1 fruit fly cellular context compared by ENCODE assay signal in genomic region chr3R:4713775-4714360, dm6.
TF ChIP-seq lines count a peak whose summit lies in the region.

TSS of gene eIF3f1 (minus strand) at chr3R:4714182.

TF ChIP-seq in whole organism, embryonic, 481 proteins besides CTCF, POLR2A, EP300 and RAD21 (continued from another document and continues in another):
- TF ChIP-seq CG18262 (tag; optimal IDR thresholded peaks at IDR 0.05; lab: Kevin White, UChicago) = peak; percentile 12
- no peak for TF ChIP-seq CG15073 (GFP tag; optimal IDR thresholded peaks at IDR 0.05; lab: Kevin White, UChicago)
- peak; percentile 15 for TF ChIP-seq maf-S (GFP tag; optimal IDR thresholded peaks at IDR 0.05; lab: Kevin White, UChicago)
- TF ChIP-seq CG2678 (tag; optimal IDR thresholded peaks at IDR 0.05; lab: Kevin White, UChicago) = no peak
- TF ChIP-seq Mrtf (GFP tag; IDR thresholded peaks at IDR 0.05; lab: Robert Waterston, UW) = no peak
- TF ChIP-seq Max (GFP tag; optimal IDR thresholded peaks at IDR 0.05; lab: Kevin White, UChicago) = peak; percentile 63
- TF ChIP-seq CG3847 (GFP tag; IDR thresholded peaks at IDR 0.05; lab: Robert Waterston, UW) = peak; percentile 57
- TF ChIP-seq lola (GFP tag; optimal IDR thresholded peaks at IDR 0.05; lab: Kevin White, UChicago) = no peak
- TF ChIP-seq CG15696 (tag; optimal IDR thresholded peaks at IDR 0.05; lab: Kevin White, UChicago) = no peak
- no peak for TF ChIP-seq CG9727 (GFP tag; optimal IDR thresholded peaks at IDR 0.05; lab: Kevin White, UChicago)
- TF ChIP-seq D19A (tag; optimal IDR thresholded peaks at IDR 0.05; lab: Kevin White, UChicago) = no peak
- TF ChIP-seq CG17385 (GFP tag; optimal IDR thresholded peaks at IDR 0.05; lab: Kevin White, UChicago) = no peak
- TF ChIP-seq CG12155 (GFP tag; optimal IDR thresholded peaks at IDR 0.05; lab: Kevin White, UChicago) = no peak
- TF ChIP-seq CG3065 (GFP tag; optimal IDR thresholded peaks at IDR 0.05; lab: Kevin White, UChicago) = no peak
- TF ChIP-seq nmo (GFP tag; optimal IDR thresholded peaks at IDR 0.05; lab: Kevin White, UChicago) = peak; percentile 29
- no peak for TF ChIP-seq Deaf1 (tag; optimal IDR thresholded peaks at IDR 0.05; lab: Kevin White, UChicago)
- peak; percentile 42 for TF ChIP-seq phol (tag; optimal IDR thresholded peaks at IDR 0.05; lab: Kevin White, UChicago)
- TF ChIP-seq chn (GFP tag; optimal IDR thresholded peaks at IDR 0.05; lab: Kevin White, UChicago) = no peak
- no peak for TF ChIP-seq CG11398 (GFP tag; optimal IDR thresholded peaks at IDR 0.05; lab: Kevin White, UChicago)
- no peak for TF ChIP-seq wor (GFP tag; IDR thresholded peaks at IDR 0.05; lab: Robert Waterston, UW)
- no peak for TF ChIP-seq CG13123 (GFP tag; optimal IDR thresholded peaks at IDR 0.05; lab: Kevin White, UChicago)
- TF ChIP-seq grn (GFP tag; optimal IDR thresholded peaks at IDR 0.05; lab: Kevin White, UChicago) = no peak
- no peak for TF ChIP-seq jigr1 (GFP tag; IDR thresholded peaks at IDR 0.05; lab: Robert Waterston, UW)
- peak; percentile 98 for TF ChIP-seq CG14860 (GFP tag; IDR thresholded peaks at IDR 0.05; lab: Robert Waterston, UW; ENCODE audit: partially characterized antibody)
- TF ChIP-seq wdn (GFP tag; IDR thresholded peaks at IDR 0.05; lab: Robert Waterston, UW) = no peak
- TF ChIP-seq vfl (GFP tag; optimal IDR thresholded peaks at IDR 0.05; lab: Kevin White, UChicago) = no peak
- peak; percentile 98 for TF ChIP-seq nerfin-2 (GFP tag; IDR thresholded peaks at IDR 0.05; lab: Robert Waterston, UW; ENCODE audit: partially characterized antibody)
- TF ChIP-seq CG2120 (GFP tag; optimal IDR thresholded peaks at IDR 0.05; lab: Kevin White, UChicago) = peak; percentile 23
- no peak for TF ChIP-seq CG5953 (GFP tag; IDR thresholded peaks at IDR 0.05; lab: Robert Waterston, UW)
- TF ChIP-seq shn (GFP tag; optimal IDR thresholded peaks at IDR 0.05; lab: Kevin White, UChicago) = no peak
- peak; percentile 58 for TF ChIP-seq CG34376 (GFP tag; optimal IDR thresholded peaks at IDR 0.05; lab: Kevin White, UChicago)
- TF ChIP-seq jumu (GFP tag; optimal IDR thresholded peaks at IDR 0.05; lab: Kevin White, UChicago) = peak; percentile 42
- no peak for TF ChIP-seq BtbVII (GFP tag; optimal IDR thresholded peaks at IDR 0.05; lab: Kevin White, UChicago)
- TF ChIP-seq CG12769 (tag; optimal IDR thresholded peaks at IDR 0.05; lab: Kevin White, UChicago) = peak; percentile 43
- no peak for TF ChIP-seq Fer3 (tag; optimal IDR thresholded peaks at IDR 0.05; lab: Kevin White, UChicago)
- no peak for TF ChIP-seq Meics (GFP tag; optimal IDR thresholded peaks at IDR 0.05; lab: Kevin White, UChicago)
- no peak for TF ChIP-seq fru (optimal IDR thresholded peaks at IDR 0.05; lab: Kevin White, UChicago)
- TF ChIP-seq gcm (GFP tag; optimal IDR thresholded peaks at IDR 0.05; lab: Kevin White, UChicago) = no peak
- no peak for TF ChIP-seq ase (GFP tag; IDR thresholded peaks at IDR 0.05; lab: Robert Waterston, UW)
- TF ChIP-seq CG13424 (tag; optimal IDR thresholded peaks at IDR 0.05; lab: Kevin White, UChicago) = no peak
- TF ChIP-seq tin (GFP tag; optimal IDR thresholded peaks at IDR 0.05; lab: Kevin White, UChicago) = no peak
- peak; percentile 96 for TF ChIP-seq Doc3 (GFP tag; IDR thresholded peaks at IDR 0.05; lab: Robert Waterston, UW; ENCODE audit: partially characterized antibody)
- no peak for TF ChIP-seq CG14441 (GFP tag; IDR thresholded peaks at IDR 0.05; lab: Robert Waterston, UW)
- TF ChIP-seq CG10959 (GFP tag; IDR thresholded peaks at IDR 0.05; lab: Robert Waterston, UW) = no peak
- peak; percentile 55 for TF ChIP-seq CG14710 (tag; optimal IDR thresholded peaks at IDR 0.05; lab: Kevin White, UChicago)
- no peak for TF ChIP-seq Lim3 (GFP tag; IDR thresholded peaks at IDR 0.05; lab: Robert Waterston, UW)
- no peak for TF ChIP-seq CG6813 (GFP tag; optimal IDR thresholded peaks at IDR 0.05; lab: Kevin White, UChicago)
- peak; percentile 97 for TF ChIP-seq BEAF-32 (GFP tag; optimal IDR thresholded peaks at IDR 0.05; lab: Kevin White, UChicago)
- no peak for TF ChIP-seq CG12299 (tag; optimal IDR thresholded peaks at IDR 0.05; lab: Kevin White, UChicago)
- no peak for TF ChIP-seq B-H2 (GFP tag; optimal IDR thresholded peaks at IDR 0.05; lab: Kevin White, UChicago)
- no peak for TF ChIP-seq Trl (optimal IDR thresholded peaks at IDR 0.05; lab: Kevin White, UChicago)
- peak; percentile 36 for TF ChIP-seq Trl (GFP tag; optimal IDR thresholded peaks at IDR 0.05; lab: Kevin White, UChicago)
- TF ChIP-seq CG13296 (GFP tag; optimal IDR thresholded peaks at IDR 0.05; lab: Kevin White, UChicago) = peak; percentile 5
- TF ChIP-seq Elba2 (GFP tag; optimal IDR thresholded peaks at IDR 0.05; lab: Kevin White, UChicago) = no peak
- TF ChIP-seq mirr (GFP tag; optimal IDR thresholded peaks at IDR 0.05; lab: Kevin White, UChicago) = no peak
- no peak for TF ChIP-seq CG7745 (tag; optimal IDR thresholded peaks at IDR 0.05; lab: Kevin White, UChicago)
- TF ChIP-seq caup (GFP tag; optimal IDR thresholded peaks at IDR 0.05; lab: Kevin White, UChicago; ENCODE audit: severe bottlenecking) = no peak
- no peak for TF ChIP-seq peb (GFP tag; IDR thresholded peaks at IDR 0.05; lab: Robert Waterston, UW)
- peak; percentile 99 for TF ChIP-seq tna (GFP tag; IDR thresholded peaks at IDR 0.05; lab: Robert Waterston, UW; ENCODE audit: partially characterized antibody)
- peak; percentile 98 for TF ChIP-seq unc-4 (GFP tag; IDR thresholded peaks at IDR 0.05; lab: Robert Waterston, UW; ENCODE audit: partially characterized antibody)
- no peak for TF ChIP-seq bab2 (GFP tag; optimal IDR thresholded peaks at IDR 0.05; lab: Kevin White, UChicago)
- TF ChIP-seq sima (GFP tag; optimal IDR thresholded peaks at IDR 0.05; lab: Kevin White, UChicago) = no peak
- TF ChIP-seq CG11695 (GFP tag; IDR thresholded peaks at IDR 0.05; lab: Robert Waterston, UW) = no peak
- no peak for TF ChIP-seq gt (GFP tag; IDR thresholded peaks at IDR 0.05; lab: Robert Waterston, UW)
- TF ChIP-seq ap (GFP tag; IDR thresholded peaks at IDR 0.05; lab: Robert Waterston, UW) = no peak
- TF ChIP-seq bsh (GFP tag; optimal IDR thresholded peaks at IDR 0.05; lab: Kevin White, UChicago) = no peak
- no peak for TF ChIP-seq CG8765 (GFP tag; IDR thresholded peaks at IDR 0.05; lab: Robert Waterston, UW)
- peak; percentile 98 for TF ChIP-seq klu (GFP tag; IDR thresholded peaks at IDR 0.05; lab: Robert Waterston, UW)
- peak; percentile 12 for TF ChIP-seq CG33557 (GFP tag; optimal IDR thresholded peaks at IDR 0.05; lab: Kevin White, UChicago)
- TF ChIP-seq toy (GFP tag; IDR thresholded peaks at IDR 0.05; lab: Robert Waterston, UW) = no peak
- TF ChIP-seq CG8478 (optimal IDR thresholded peaks at IDR 0.05; lab: Kevin White, UChicago) = no peak
- no peak for TF ChIP-seq eyg (GFP tag; optimal IDR thresholded peaks at IDR 0.05; lab: Kevin White, UChicago)
- TF ChIP-seq CG7556 (GFP tag; optimal IDR thresholded peaks at IDR 0.05; lab: Kevin White, UChicago) = no peak
- no peak for TF ChIP-seq ewg (GFP tag; optimal IDR thresholded peaks at IDR 0.05; lab: Kevin White, UChicago)
- no peak; the same call in 2 of the 3 replicates for TF ChIP-seq row (GFP tag; IDR thresholded peaks at IDR 0.05; lab: Robert Waterston, UW)
- no peak for TF ChIP-seq cwo (GFP tag; optimal IDR thresholded peaks at IDR 0.05; lab: Kevin White, UChicago)
- TF ChIP-seq CG11093 (GFP tag; IDR thresholded peaks at IDR 0.05; lab: Robert Waterston, UW) = no peak
- peak; percentile 99 for TF ChIP-seq CG7963 (GFP tag; IDR thresholded peaks at IDR 0.05; lab: Robert Waterston, UW; ENCODE audit: partially characterized antibody)
- TF ChIP-seq Ada2b (GFP tag; IDR thresholded peaks at IDR 0.05; lab: Robert Waterston, UW) = no peak
- TF ChIP-seq CG8089 (GFP tag; optimal IDR thresholded peaks at IDR 0.05; lab: Kevin White, UChicago) = no peak
- TF ChIP-seq hth (optimal IDR thresholded peaks at IDR 0.05; lab: Kevin White, UChicago) = no peak
- TF ChIP-seq hbn (GFP tag; IDR thresholded peaks at IDR 0.05; lab: Robert Waterston, UW; ENCODE audit: partially characterized antibody) = peak; percentile 98
- no peak; the same call in 1 of the 2 replicates for TF ChIP-seq Drgx (GFP tag; IDR thresholded peaks at IDR 0.05; lab: Robert Waterston, UW)
- peak; percentile 9 for TF ChIP-seq CG15601 (tag; optimal IDR thresholded peaks at IDR 0.05; lab: Kevin White, UChicago)
- no peak for TF ChIP-seq CG14050 (GFP tag; IDR thresholded peaks at IDR 0.05; lab: Robert Waterston, UW)
- TF ChIP-seq CG32767 (GFP tag; IDR thresholded peaks at IDR 0.05; lab: Robert Waterston, UW) = no peak
- peak; percentile 69 for TF ChIP-seq trem (tag; optimal IDR thresholded peaks at IDR 0.05; lab: Kevin White, UChicago)
- TF ChIP-seq CG4282 (GFP tag; optimal IDR thresholded peaks at IDR 0.05; lab: Kevin White, UChicago) = peak; percentile 18
- no peak for TF ChIP-seq hkb (optimal IDR thresholded peaks at IDR 0.05; lab: Kevin White, UChicago)
- TF ChIP-seq hkb (GFP tag; IDR thresholded peaks at IDR 0.05; lab: Robert Waterston, UW) = 0 out of 2 replicates have a peak, but pooled peaks have one; percentile 6
- peak; percentile 60 for TF ChIP-seq CG4360 (GFP tag; IDR thresholded peaks at IDR 0.05; lab: Robert Waterston, UW)
- TF ChIP-seq Dp (GFP tag; optimal IDR thresholded peaks at IDR 0.05; lab: Kevin White, UChicago) = peak; percentile 90
- TF ChIP-seq gro (GFP tag; optimal IDR thresholded peaks at IDR 0.05; lab: Kevin White, UChicago) = peak; percentile 10
- TF ChIP-seq CG2116 (GFP tag; optimal IDR thresholded peaks at IDR 0.05; lab: Kevin White, UChicago) = peak; percentile 98
- peak; percentile 11 for TF ChIP-seq CG16863 (GFP tag; optimal IDR thresholded peaks at IDR 0.05; lab: Kevin White, UChicago)
- TF ChIP-seq slp2 (GFP tag; optimal IDR thresholded peaks at IDR 0.05; lab: Kevin White, UChicago) = no peak
- TF ChIP-seq trh (GFP tag; optimal IDR thresholded peaks at IDR 0.05; lab: Kevin White, UChicago) = no peak
- no peak for TF ChIP-seq Bteb2 (GFP tag; optimal IDR thresholded peaks at IDR 0.05; lab: Kevin White, UChicago)
- no peak for TF ChIP-seq Hand (GFP tag; optimal IDR thresholded peaks at IDR 0.05; lab: Kevin White, UChicago)
- TF ChIP-seq CG18476 (GFP tag; optimal IDR thresholded peaks at IDR 0.05; lab: Kevin White, UChicago) = no peak
- no peak for TF ChIP-seq CG7372 (GFP tag; IDR thresholded peaks at IDR 0.05; lab: Robert Waterston, UW)
- peak; percentile 99 for TF ChIP-seq bbx (GFP tag; IDR thresholded peaks at IDR 0.05; lab: Robert Waterston, UW; ENCODE audit: partially characterized antibody)
- TF ChIP-seq MBD-R2 (GFP tag; IDR thresholded peaks at IDR 0.05; lab: Robert Waterston, UW) = peak; percentile 90
- peak; percentile 99 for TF ChIP-seq chinmo (GFP tag; IDR thresholded peaks at IDR 0.05; lab: Robert Waterston, UW; ENCODE audit: partially characterized antibody)
- no peak for TF ChIP-seq CG18764 (GFP tag; optimal IDR thresholded peaks at IDR 0.05; lab: Kevin White, UChicago)
- peak; percentile 98 for TF ChIP-seq Dll (GFP tag; IDR thresholded peaks at IDR 0.05; lab: Robert Waterston, UW; ENCODE audit: partially characterized antibody)
- peak; percentile 87 for TF ChIP-seq CG17186 (GFP tag; optimal IDR thresholded peaks at IDR 0.05; lab: Kevin White, UChicago)
- TF ChIP-seq btn (GFP tag; optimal IDR thresholded peaks at IDR 0.05; lab: Kevin White, UChicago) = no peak
- TF ChIP-seq Scr (GFP tag; IDR thresholded peaks at IDR 0.05; lab: Robert Waterston, UW; ENCODE audit: partially characterized antibody) = peak; percentile 97
- TF ChIP-seq CG11696 (GFP tag; IDR thresholded peaks at IDR 0.05; lab: Robert Waterston, UW) = no peak
- TF ChIP-seq CG16813 (GFP tag; IDR thresholded peaks at IDR 0.05; lab: Robert Waterston, UW; ENCODE audit: partially characterized antibody) = peak; percentile 99
- TF ChIP-seq CG17912 (GFP tag; optimal IDR thresholded peaks at IDR 0.05; lab: Kevin White, UChicago) = no peak
- TF ChIP-seq knrl (GFP tag; IDR thresholded peaks at IDR 0.05; lab: Robert Waterston, UW; ENCODE audit: partially characterized antibody) = peak; percentile 98
- peak; percentile 93 for TF ChIP-seq pzg (GFP tag; optimal IDR thresholded peaks at IDR 0.05; lab: Kevin White, UChicago)
- TF ChIP-seq Rx (GFP tag; IDR thresholded peaks at IDR 0.05; lab: Robert Waterston, UW) = no peak
- TF ChIP-seq CG30403 (GFP tag; optimal IDR thresholded peaks at IDR 0.05; lab: Kevin White, UChicago) = peak; percentile 3
- no peak for TF ChIP-seq CG31224 (GFP tag; IDR thresholded peaks at IDR 0.05; lab: Robert Waterston, UW)
- no peak for TF ChIP-seq scrt (GFP tag; optimal IDR thresholded peaks at IDR 0.05; lab: Kevin White, UChicago)
- TF ChIP-seq Atf3 (GFP tag; optimal IDR thresholded peaks at IDR 0.05; lab: Kevin White, UChicago) = no peak
- peak; percentile 2 to 20 for TF ChIP-seq dpn (GFP tag; optimal IDR thresholded peaks at IDR 0.05; lab: Kevin White, UChicago)
- TF ChIP-seq CG2129 (GFP tag; IDR thresholded peaks at IDR 0.05; lab: Robert Waterston, UW; ENCODE audit: partially characterized antibody) = peak; percentile 94
- peak; percentile 44 for TF ChIP-seq Xbp1 (GFP tag; optimal IDR thresholded peaks at IDR 0.05; lab: Kevin White, UChicago)
- TF ChIP-seq CkIIα-i1 (GFP tag; IDR thresholded peaks at IDR 0.05; lab: Robert Waterston, UW) = no peak
- no peak for TF ChIP-seq cg (GFP tag; optimal IDR thresholded peaks at IDR 0.05; lab: Kevin White, UChicago)
- no peak for TF ChIP-seq odd (GFP tag; optimal IDR thresholded peaks at IDR 0.05; lab: Kevin White, UChicago)
- no peak for TF ChIP-seq tup (GFP tag; optimal IDR thresholded peaks at IDR 0.05; lab: Kevin White, UChicago)
- TF ChIP-seq Sry-δ (GFP tag; optimal IDR thresholded peaks at IDR 0.05; lab: Kevin White, UChicago) = peak; percentile 95
- TF ChIP-seq Gug (GFP tag; IDR thresholded peaks at IDR 0.05; lab: Robert Waterston, UW) = no peak; the same call in 3 of the 4 replicates
- 0 out of 3 replicates have a peak, but pooled peaks have one; percentile 66 for TF ChIP-seq Dbx (GFP tag; IDR thresholded peaks at IDR 0.05; lab: Robert Waterston, UW)
- peak; percentile 85 for TF ChIP-seq sob (GFP tag; IDR thresholded peaks at IDR 0.05; lab: Robert Waterston, UW)
- TF ChIP-seq chm (GFP tag; IDR thresholded peaks at IDR 0.05; lab: Robert Waterston, UW) = no peak
- no peak for TF ChIP-seq run (tag; optimal IDR thresholded peaks at IDR 0.05; lab: Kevin White, UChicago)
- no peak for TF ChIP-seq CG32772 (GFP tag; IDR thresholded peaks at IDR 0.05; lab: Robert Waterston, UW)
- TF ChIP-seq CG11504 (tag; optimal IDR thresholded peaks at IDR 0.05; lab: Kevin White, UChicago) = no peak
- TF ChIP-seq CG10366 (GFP tag; IDR thresholded peaks at IDR 0.05; lab: Robert Waterston, UW) = no peak
- no peak for TF ChIP-seq CG17359 (tag; optimal IDR thresholded peaks at IDR 0.05; lab: Kevin White, UChicago)
